Worm (Caenorhabditis elegans): ENCODE data around the gene Y55F3C.10.

DNA sequence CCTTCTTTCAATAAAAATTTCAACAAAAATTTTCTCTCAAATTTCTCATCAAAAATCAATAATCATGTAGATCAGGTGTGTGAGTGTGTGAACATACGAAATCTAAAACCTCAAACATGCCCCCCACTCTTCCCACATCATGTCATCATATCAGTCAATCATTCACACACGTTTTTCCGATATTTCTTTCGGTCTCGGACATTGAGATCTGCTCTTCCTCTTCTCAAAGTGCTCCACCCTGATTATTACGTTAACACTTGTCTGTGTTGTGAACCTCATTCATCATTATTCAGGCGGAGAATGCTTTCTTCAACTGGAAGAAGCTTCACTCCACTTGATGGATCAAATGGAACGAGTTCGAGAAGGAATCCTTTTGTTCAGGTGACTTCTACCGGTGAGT, 17.2 kb upstream of the Y55F3C.10 start, which contains the start of gene kvs-5:
- TF ChIP-seq ztf-11 (tag; optimal IDR thresholded peaks at IDR 0.05) (no peak), elt-2 (tag; optimal IDR thresholded peaks at IDR 0.05) (no peak), unc-130 (tag; optimal IDR thresholded peaks at IDR 0.05) (no peak), unc-86 (tag; optimal IDR thresholded peaks at IDR 0.05) (no peak), lin-39 (tag; optimal IDR thresholded peaks at IDR 0.05) (no peak), nhr-76 (tag; optimal IDR thresholded peaks at IDR 0.05) (no peak)

All from whole organism, L1 larva.